Worm (Caenorhabditis elegans) whole organism, mixed stage, embryonic: ENCODE data around the gene M195.2.

Experiments
- M03D4.4 ChIP-seq: sonication (generic microtip); optimal IDR thresholded peaks from 2 replicates; lab custom pipeline; 2017; ENCODE audit warnings: mild to moderate bottlenecking, missing genetic modification characterization, missing compliant biosample characterization
- bed-3 ChIP-seq: fragments of 200-800 bp; sonication (Bioruptor generic); optimal IDR thresholded peaks from 3 replicates; lab custom pipeline; 2018; ENCODE audit warnings: mild to moderate bottlenecking, missing genetic modification characterization, moderate library complexity, missing compliant biosample characterization
- blmp-1 ChIP-seq: fragments of 150-350 bp; optimal IDR thresholded peaks from 2 replicates; lab custom pipeline; 2014; ENCODE audit warnings: missing biosample characterization, missing genetic modification characterization
- ceh-39 ChIP-seq: fragments of 150-350 bp; optimal IDR thresholded peaks from 2 replicates; lab custom pipeline; 2014; ENCODE audit warnings: missing biosample characterization, missing genetic modification characterization
- ceh-43 ChIP-seq: fragments of 200-800 bp; sonication (Bioruptor generic); optimal IDR thresholded peaks from 2 replicates; lab custom pipeline; 2018; ENCODE audit warnings: mild to moderate bottlenecking, missing genetic modification characterization, moderate library complexity, missing compliant biosample characterization
- ceh-83 ChIP-seq: fragments of 200-800 bp; sonication (Bioruptor generic); optimal IDR thresholded peaks from 2 replicates; lab custom pipeline; 2018; ENCODE audit warnings: mild to moderate bottlenecking, missing genetic modification characterization, missing compliant biosample characterization
- ces-1 ChIP-seq: fragments of 150-350 bp; optimal IDR thresholded peaks from 2 replicates; lab custom pipeline; 2014; ENCODE audit warnings: missing biosample characterization, missing genetic modification reagents, missing genetic modification characterization
- cnd-1 ChIP-seq: fragments of 200-800 bp; sonication (Bioruptor generic); optimal IDR thresholded peaks from 2 replicates; lab custom pipeline; 2018; ENCODE audit warnings: mild to moderate bottlenecking, missing genetic modification characterization, missing compliant biosample characterization
- drap-1 ChIP-seq: fragments of 200-800 bp; sonication (Bioruptor generic); optimal IDR thresholded peaks from 3 replicates; lab custom pipeline; 2018; ENCODE audit warnings: mild to moderate bottlenecking, missing genetic modification characterization, missing compliant biosample characterization
- elt-1 ChIP-seq: sonication (generic microtip); optimal IDR thresholded peaks from 2 replicates; lab custom pipeline; 2017; ENCODE audit warnings: missing genetic modification characterization, mild to moderate bottlenecking, missing compliant biosample characterization, antibody characterized with exemption, moderate library complexity, borderline replicate concordance; ENCODE audit not compliant: insufficient read depth
- elt-3 ChIP-seq: fragments of 150-350 bp; optimal IDR thresholded peaks from 2 replicates; lab custom pipeline; 2014; ENCODE audit warnings: missing biosample characterization, missing genetic modification characterization
- flh-1 ChIP-seq: fragments of 200-800 bp; sonication (Bioruptor generic); optimal IDR thresholded peaks from 2 replicates; lab custom pipeline; 2018; ENCODE audit warnings: mild to moderate bottlenecking, missing genetic modification characterization, moderate library complexity, missing compliant biosample characterization
- ham-2 ChIP-seq: fragments of 200-800 bp; sonication (Bioruptor generic); optimal IDR thresholded peaks from 2 replicates; lab custom pipeline; 2018; ENCODE audit warnings: mild to moderate bottlenecking, missing genetic modification characterization, missing compliant biosample characterization
- hlh-1 ChIP-seq: fragments of 150-350 bp; optimal IDR thresholded peaks from 2 replicates; lab custom pipeline; 2014; ENCODE audit warnings: missing biosample characterization, missing genetic modification reagents, missing genetic modification characterization
- lin-13 ChIP-seq: fragments of 150-350 bp; optimal IDR thresholded peaks from 2 replicates; lab custom pipeline; 2014; ENCODE audit warnings: missing biosample characterization, missing genetic modification characterization
- lin-32 ChIP-seq: fragments of 200-800 bp; sonication (Bioruptor generic); optimal IDR thresholded peaks from 2 replicates; lab custom pipeline; 2018; ENCODE audit warnings: mild to moderate bottlenecking, missing genetic modification characterization, missing compliant biosample characterization
- lsy-2 ChIP-seq: fragments of 150-350 bp; optimal IDR thresholded peaks from 2 replicates; lab custom pipeline; 2014; ENCODE audit warnings: missing biosample characterization, missing genetic modification characterization
- mab-5 ChIP-seq: fragments of 150-350 bp; optimal IDR thresholded peaks from 2 replicates; lab custom pipeline; 2014; ENCODE audit warnings: missing biosample characterization, missing genetic modification characterization
- mep-1 ChIP-seq: fragments of 150-350 bp; optimal IDR thresholded peaks from 2 replicates; lab custom pipeline; 2017; ENCODE audit warnings: missing biosample characterization, missing genetic modification reagents, missing genetic modification characterization, inconsistent platforms
- mls-2 ChIP-seq: sonication (generic microtip); optimal IDR thresholded peaks from 2 replicates; lab custom pipeline; 2016; ENCODE audit warnings: mild to moderate bottlenecking, missing genetic modification characterization, moderate library complexity, missing compliant biosample characterization
- nhr-12 ChIP-seq: fragments of 150-350 bp; optimal IDR thresholded peaks from 2 replicates; lab custom pipeline; 2014; ENCODE audit warnings: missing biosample characterization, missing genetic modification characterization
- nhr-28 ChIP-seq: fragments of 150-350 bp; optimal IDR thresholded peaks from 2 replicates; lab custom pipeline; 2014; ENCODE audit warnings: missing biosample characterization, missing genetic modification characterization
- nhr-76 ChIP-seq: sonication (generic microtip); optimal IDR thresholded peaks from 2 replicates; lab custom pipeline; 2017; ENCODE audit warnings: missing biosample characterization, missing genetic modification characterization
- pha-4 ChIP-seq: fragments of 150-350 bp; optimal IDR thresholded peaks from 2 replicates; lab custom pipeline; 2018; ENCODE audit warnings: missing biosample characterization, missing genetic modification reagents, missing genetic modification characterization
- sem-2 ChIP-seq: fragments of 200-800 bp; sonication (Bioruptor generic); optimal IDR thresholded peaks from 2 replicates; lab custom pipeline; 2018; ENCODE audit warnings: mild to moderate bottlenecking, missing genetic modification characterization, missing compliant biosample characterization
- snpc-4 ChIP-seq: fragments of 150-350 bp; optimal IDR thresholded peaks from 2 replicates; lab custom pipeline; 2014; ENCODE audit warnings: missing biosample characterization, missing genetic modification characterization
- tbx-8 ChIP-seq: fragments of 200-800 bp; sonication (Bioruptor generic); optimal IDR thresholded peaks from 2 replicates; lab custom pipeline; 2018; ENCODE audit warnings: mild to moderate bottlenecking, missing genetic modification characterization, moderate library complexity, missing compliant biosample characterization
- unc-120 ChIP-seq: sonication (generic microtip); optimal IDR thresholded peaks from 2 replicates; lab custom pipeline; 2017; ENCODE audit warnings: missing genetic modification characterization, missing compliant biosample characterization; ENCODE audit not compliant: poor library complexity, severe bottlenecking
- unc-39 ChIP-seq: fragments of 150-350 bp; optimal IDR thresholded peaks from 2 replicates; lab custom pipeline; 2014; ENCODE audit warnings: missing biosample characterization, missing genetic modification characterization
- unc-62 ChIP-seq: fragments of 150-350 bp; optimal IDR thresholded peaks from 2 replicates; lab custom pipeline; 2014; ENCODE audit warnings: missing biosample characterization, missing genetic modification reagents, missing genetic modification characterization
- zip-8 ChIP-seq: fragments of 150-350 bp; optimal IDR thresholded peaks from 2 replicates; lab custom pipeline; 2014; ENCODE audit warnings: missing biosample characterization, missing genetic modification characterization
- ztf-11 ChIP-seq: fragments of 150-350 bp; optimal IDR thresholded peaks from 2 replicates; lab custom pipeline; 2014; ENCODE audit warnings: missing biosample characterization, missing genetic modification characterization

M195.2 gene

ce11 chrII:8360453-8360852 is at the start of gene M195.2:
M195.2 (plus strand) TSS chrII:8360753.
- TF ChIP-seq ztf-11 (tag; lab: Kevin White, UChicago) (no peak), nhr-12 (tag; lab: Kevin White, UChicago) (no peak), zip-8 (tag; lab: Kevin White, UChicago) (no peak), elt-1 (tag; lab: Kevin White, UChicago) (no peak), sem-2 (GFP tag; lab: Kevin White, UChicago) (no peak), ces-1 (GFP tag; lab: Kevin White, UChicago) (no peak), flh-1 (GFP tag; lab: Kevin White, UChicago) (no peak), blmp-1 (tag; lab: Kevin White, UChicago) (no peak), bed-3 (GFP tag; lab: Kevin White, UChicago) (no peak), unc-39 (no peak), drap-1 (GFP tag; lab: Kevin White, UChicago) (no peak), pha-4 (no peak), nhr-28 (no peak)
- TF ChIP-seq, all 35 proteins: peak for 0

ce11 chrII:8311484-8311883 is 49.1 kb upstream of the M195.2 start:
- TF ChIP-seq unc-39 (no peak), unc-120 (tag; lab: Kevin White, UChicago) (no peak), hlh-1 (tag; lab: Kevin White, UChicago) (no peak), zip-8 (tag; lab: Kevin White, UChicago) (no peak), lsy-2 (no peak), lin-13 (tag; lab: Kevin White, UChicago) (no peak), ceh-39 (tag; lab: Kevin White, UChicago) (no peak), sem-2 (GFP tag; lab: Kevin White, UChicago) (no peak), nhr-28 (no peak), ceh-83 (GFP tag; lab: Kevin White, UChicago) (no peak), blmp-1 (tag; lab: Kevin White, UChicago) (no peak), bed-3 (GFP tag; lab: Kevin White, UChicago) (no peak), mls-2 (tag; lab: Kevin White, UChicago) (no peak), M03D4.4 (no peak), lin-32 (GFP tag; lab: Kevin White, UChicago) (no peak), cnd-1 (tag; lab: Kevin White, UChicago) (no peak)

ce11 chrII:8312012-8312411 is 48.5 kb upstream of the M195.2 start:
- TF ChIP-seq ces-1 (GFP tag; lab: Kevin White, UChicago) (peak; percentile 64), ceh-83 (GFP tag; lab: Kevin White, UChicago) (no peak), ceh-43 (GFP tag; lab: Kevin White, UChicago) (no peak)

- TF ChIP-seq elt-3 (tag; lab: Kevin White, UChicago) (no peak), cnd-1 (tag; lab: Kevin White, UChicago) (no peak), lsy-2 (no peak), ceh-39 (tag; lab: Kevin White, UChicago) (no peak), unc-120 (tag; lab: Kevin White, UChicago) (no peak), tbx-8 (no peak), ham-2 (no peak), flh-1 (GFP tag; lab: Kevin White, UChicago) (no peak), snpc-4 (tag; lab: Kevin White, UChicago) (no peak), mls-2 (tag; lab: Kevin White, UChicago) (no peak), nhr-76 (tag; lab: Kevin White, UChicago) (no peak), hlh-1 (tag; lab: Kevin White, UChicago) (no peak), nhr-28 (no peak), ceh-43 (GFP tag; lab: Kevin White, UChicago) (no peak), lin-32 (GFP tag; lab: Kevin White, UChicago) (no peak), ztf-11 (tag; lab: Kevin White, UChicago) (no peak), mep-1 (no peak), bed-3 (GFP tag; lab: Kevin White, UChicago) (no peak), blmp-1 (tag; lab: Kevin White, UChicago) (no peak)
These were observed 45.8 kb upstream of the M195.2 start for ce11 chrII:8314768-8315167.

ce11 chrII:8316701-8317100 is 43.9 kb upstream of the M195.2 start:
- no peak for TF ChIP-seq lsy-2
- no peak for TF ChIP-seq ceh-83 (GFP tag; lab: Kevin White, UChicago)
- TF ChIP-seq ces-1 (GFP tag; lab: Kevin White, UChicago) = no peak
- no peak for TF ChIP-seq nhr-12 (tag; lab: Kevin White, UChicago)
- no peak for TF ChIP-seq unc-39
- no peak for TF ChIP-seq ceh-43 (GFP tag; lab: Kevin White, UChicago)
- TF ChIP-seq nhr-76 (tag; lab: Kevin White, UChicago) = no peak
- TF ChIP-seq elt-1 (tag; lab: Kevin White, UChicago) = no peak
- TF ChIP-seq mab-5 (tag; lab: Kevin White, UChicago) = no peak
- TF ChIP-seq drap-1 (GFP tag; lab: Kevin White, UChicago) = no peak
- no peak for TF ChIP-seq unc-120 (tag; lab: Kevin White, UChicago)
- no peak for TF ChIP-seq blmp-1 (tag; lab: Kevin White, UChicago)
- TF ChIP-seq mep-1 = no peak
- TF ChIP-seq mls-2 (tag; lab: Kevin White, UChicago) = no peak
- no peak for TF ChIP-seq bed-3 (GFP tag; lab: Kevin White, UChicago)
- TF ChIP-seq pha-4 = no peak
- TF ChIP-seq unc-62 (GFP tag; lab: Kevin White, UChicago) = no peak
- no peak for TF ChIP-seq zip-8 (tag; lab: Kevin White, UChicago)
- TF ChIP-seq M03D4.4 = no peak
- TF ChIP-seq ceh-39 (tag; lab: Kevin White, UChicago) = no peak
- TF ChIP-seq, all 35 proteins: peak for 0
